Worm (Caenorhabditis elegans) whole organism, late embryonic: Measurements from ENCODE around the gene klp-3.

ENCODE experiments used
- C08G9.2 ChIP-seq: sonication (generic microtip); optimal IDR thresholded peaks from 2 replicates; lab custom pipeline; 2016; ENCODE audit warnings: mild to moderate bottlenecking, missing genetic modification characterization, moderate library complexity, missing compliant biosample characterization
- C38D4.7 ChIP-seq: fragments of 200-800 bp; sonication (Bioruptor generic); optimal IDR thresholded peaks from 2 replicates; lab custom pipeline; 2018; ENCODE audit warnings: mild to moderate bottlenecking, missing genetic modification characterization, moderate library complexity, missing compliant biosample characterization
- T23F11.4 ChIP-seq: fragments of 200-800 bp; sonication (Bioruptor generic); optimal IDR thresholded peaks from 2 replicates; lab custom pipeline; 2018; ENCODE audit warnings: mild to moderate bottlenecking, missing genetic modification characterization, missing compliant biosample characterization
- Y22D7AL.16 ChIP-seq: sonication (generic microtip); optimal IDR thresholded peaks from 2 replicates; lab custom pipeline; 2016; ENCODE audit warnings: missing genetic modification characterization, missing compliant biosample characterization
- ahr-1 ChIP-seq: sonication (generic microtip); optimal IDR thresholded peaks from 2 replicates; lab custom pipeline; 2016; ENCODE audit warnings: missing genetic modification characterization, missing compliant biosample characterization
- ama-1 ChIP-seq: fragments of 150-350 bp; optimal IDR thresholded peaks from 2 replicates; lab custom pipeline; 2014
- ceh-14 ChIP-seq: sonication (generic microtip); optimal IDR thresholded peaks from 2 replicates; lab custom pipeline; 2016; ENCODE audit warnings: missing genotype, missing genetic modification characterization, missing compliant biosample characterization
- ceh-18 ChIP-seq: sonication (generic microtip); optimal IDR thresholded peaks from 2 replicates; lab custom pipeline; 2016; ENCODE audit warnings: missing genetic modification characterization, missing compliant biosample characterization
- ceh-19 ChIP-seq: fragments of 200-800 bp; sonication (Bioruptor generic); optimal IDR thresholded peaks from 2 replicates; lab custom pipeline; 2018; ENCODE audit warnings: mild to moderate bottlenecking, missing genetic modification characterization, missing compliant biosample characterization
- ceh-2 ChIP-seq: sonication (generic microtip); optimal IDR thresholded peaks from 2 replicates; lab custom pipeline; 2016; ENCODE audit warnings: missing genotype, missing genetic modification characterization, missing compliant biosample characterization
- ceh-22 ChIP-seq: sonication (generic microtip); optimal IDR thresholded peaks from 2 replicates; lab custom pipeline; 2017; ENCODE audit warnings: missing biosample characterization, missing genetic modification characterization
- ceh-24 ChIP-seq: sonication (generic microtip); optimal IDR thresholded peaks from 2 replicates; lab custom pipeline; 2016; ENCODE audit warnings: mild to moderate bottlenecking, missing genetic modification characterization, missing compliant biosample characterization
- ceh-31 ChIP-seq: sonication (generic microtip); optimal IDR thresholded peaks from 2 replicates; lab custom pipeline; 2016; ENCODE audit warnings: missing genetic modification characterization, missing compliant biosample characterization
- ceh-34 ChIP-seq: sonication (generic microtip); optimal IDR thresholded peaks from 2 replicates; lab custom pipeline; 2016; ENCODE audit warnings: mild to moderate bottlenecking, missing genetic modification characterization, missing compliant biosample characterization
- ceh-48 ChIP-seq: sonication (generic microtip); optimal IDR thresholded peaks from 2 replicates; lab custom pipeline; 2016; ENCODE audit warnings: missing genetic modification characterization, inconsistent platforms, missing compliant biosample characterization
- ceh-6 ChIP-seq: fragments of 200-800 bp; sonication (Bioruptor generic); optimal IDR thresholded peaks from 2 replicates; lab custom pipeline; 2018; ENCODE audit warnings: mild to moderate bottlenecking, missing genetic modification characterization, missing compliant biosample characterization
- ceh-9 ChIP-seq: sonication (generic microtip); optimal IDR thresholded peaks from 2 replicates; lab custom pipeline; 2016; ENCODE audit warnings: mild to moderate bottlenecking, missing genetic modification characterization, inconsistent platforms, missing compliant biosample characterization
- dmd-4 ChIP-seq: sonication (generic microtip); optimal IDR thresholded peaks from 2 replicates; lab custom pipeline; 2016; ENCODE audit warnings: borderline replicate concordance, missing genetic modification characterization, missing compliant biosample characterization
- elt-2 ChIP-seq: sonication (generic microtip); optimal IDR thresholded peaks from 2 replicates; lab custom pipeline; 2016; ENCODE audit warnings: missing genetic modification reagents, missing genetic modification characterization, missing compliant biosample characterization
- elt-4 ChIP-seq: sonication (generic microtip); optimal IDR thresholded peaks from 2 replicates; lab custom pipeline; 2016; ENCODE audit warnings: missing genetic modification characterization, missing compliant biosample characterization
- ets-4 ChIP-seq: sonication (generic microtip); optimal IDR thresholded peaks from 2 replicates; lab custom pipeline; 2016; ENCODE audit warnings: missing genetic modification characterization, missing compliant biosample characterization
- eyg-1 ChIP-seq: sonication (generic microtip); optimal IDR thresholded peaks from 2 replicates; lab custom pipeline; 2016; ENCODE audit warnings: missing genotype, missing genetic modification characterization, missing compliant biosample characterization
- fax-1 ChIP-seq: sonication (generic microtip); optimal IDR thresholded peaks from 2 replicates; lab custom pipeline; 2016; ENCODE audit warnings: missing genotype, missing genetic modification characterization, missing compliant biosample characterization
- hlh-13 ChIP-seq: fragments of 200-800 bp; sonication (Bioruptor generic); optimal IDR thresholded peaks from 2 replicates; lab custom pipeline; 2018; ENCODE audit warnings: mild to moderate bottlenecking, missing genetic modification characterization, missing compliant biosample characterization
- hlh-15 ChIP-seq: sonication (generic microtip); optimal IDR thresholded peaks from 2 replicates; lab custom pipeline; 2016; ENCODE audit warnings: missing genetic modification characterization, missing compliant biosample characterization
- hlh-6 ChIP-seq: sonication (generic microtip); optimal IDR thresholded peaks from 2 replicates; lab custom pipeline; 2016; ENCODE audit warnings: missing genotype, missing genetic modification characterization, missing compliant biosample characterization
- hlh-8 ChIP-seq: sonication (generic microtip); optimal IDR thresholded peaks from 2 replicates; lab custom pipeline; 2016; ENCODE audit warnings: missing genotype, missing genetic modification characterization, missing compliant biosample characterization
- lim-6 ChIP-seq: sonication (generic microtip); optimal IDR thresholded peaks from 2 replicates; lab custom pipeline; 2016; ENCODE audit warnings: missing genetic modification characterization, missing compliant biosample characterization
- lin-11 ChIP-seq: fragments of 200-800 bp; sonication (Bioruptor generic); optimal IDR thresholded peaks from 2 replicates; lab custom pipeline; 2018; ENCODE audit warnings: mild to moderate bottlenecking, missing genetic modification characterization, missing compliant biosample characterization
- madf-2 ChIP-seq: sonication (generic microtip); optimal IDR thresholded peaks from 2 replicates; lab custom pipeline; 2017; ENCODE audit warnings: missing genetic modification characterization, missing compliant biosample characterization
- nfya-1 ChIP-seq: sonication (generic microtip); optimal IDR thresholded peaks from 2 replicates; lab custom pipeline; 2017; ENCODE audit warnings: missing genetic modification characterization, mild to moderate bottlenecking, missing compliant biosample characterization, antibody characterized with exemption, moderate library complexity
- nhr-11 ChIP-seq: fragments of 150-350 bp; optimal IDR thresholded peaks from 2 replicates; lab custom pipeline; 2014; ENCODE audit warnings: missing biosample characterization, missing genetic modification characterization
- nhr-232 ChIP-seq: sonication (generic microtip); optimal IDR thresholded peaks from 2 replicates; lab custom pipeline; 2016; ENCODE audit warnings: missing genetic modification characterization, missing compliant biosample characterization
- odd-2 ChIP-seq: sonication (generic microtip); optimal IDR thresholded peaks from 2 replicates; lab custom pipeline; 2017; ENCODE audit warnings: antibody characterized with exemption, mild to moderate bottlenecking, missing genetic modification characterization, missing compliant biosample characterization
- pat-9 ChIP-seq: fragments of 200-800 bp; sonication (Bioruptor generic); optimal IDR thresholded peaks from 2 replicates; lab custom pipeline; 2018; ENCODE audit warnings: mild to moderate bottlenecking, missing genetic modification characterization, moderate library complexity, missing compliant biosample characterization
- pha-2 ChIP-seq: sonication (generic microtip); optimal IDR thresholded peaks from 2 replicates; lab custom pipeline; 2017; ENCODE audit warnings: mild to moderate bottlenecking, missing genetic modification characterization, missing compliant biosample characterization
- ref-2 ChIP-seq: sonication (generic microtip); optimal IDR thresholded peaks from 2 replicates; lab custom pipeline; 2016; ENCODE audit warnings: missing genetic modification characterization, missing compliant biosample characterization
- rnt-1 ChIP-seq: sonication (generic microtip); optimal IDR thresholded peaks from 2 replicates; lab custom pipeline; 2016; ENCODE audit warnings: missing genetic modification characterization, missing compliant biosample characterization
- sdc-2 ChIP-seq: sonication (generic microtip); optimal IDR thresholded peaks from 2 replicates; lab custom pipeline; 2016; ENCODE audit warnings: missing genotype, missing genetic modification characterization, missing compliant biosample characterization
- sox-2 ChIP-seq: fragments of 200-800 bp; sonication (Bioruptor generic); IDR thresholded peaks from 2 replicates; pipeline ENCODE4 v1.3.6; 2022; ENCODE audit warnings: missing genetic modification reagents, missing genetic modification characterization, missing compliant biosample characterization
- sox-4 ChIP-seq: sonication (generic microtip); optimal IDR thresholded peaks from 2 replicates; lab custom pipeline; 2017; ENCODE audit warnings: mild to moderate bottlenecking, missing genetic modification characterization, inconsistent platforms, missing compliant biosample characterization
- syd-9 ChIP-seq: sonication (generic microtip); optimal IDR thresholded peaks from 2 replicates; lab custom pipeline; 2016; ENCODE audit warnings: mild to moderate bottlenecking, missing genetic modification characterization, moderate library complexity, missing compliant biosample characterization
- tbx-2 ChIP-seq: sonication (generic microtip); optimal IDR thresholded peaks from 2 replicates; lab custom pipeline; 2016; ENCODE audit warnings: missing genetic modification characterization, missing compliant biosample characterization
- tbx-7 ChIP-seq: sonication (generic microtip); optimal IDR thresholded peaks from 2 replicates; lab custom pipeline; 2016; ENCODE audit warnings: missing genotype, missing genetic modification characterization, missing compliant biosample characterization
- ttx-3 ChIP-seq: sonication (generic microtip); optimal IDR thresholded peaks from 2 replicates; lab custom pipeline; 2016; ENCODE audit warnings: missing genetic modification reagents, missing genetic modification characterization, missing compliant biosample characterization
- unc-42 ChIP-seq: sonication (generic microtip); optimal IDR thresholded peaks from 2 replicates; lab custom pipeline; 2016; ENCODE audit warnings: missing genotype, missing genetic modification characterization, missing compliant biosample characterization
- unc-55 ChIP-seq: sonication (generic microtip); optimal IDR thresholded peaks from 2 replicates; lab custom pipeline; 2017; ENCODE audit warnings: missing biosample characterization, missing genetic modification reagents, missing genetic modification characterization
- unc-86 ChIP-seq: sonication (generic microtip); optimal IDR thresholded peaks from 2 replicates; lab custom pipeline; 2016; ENCODE audit warnings: missing genetic modification characterization, missing compliant biosample characterization
- zip-5 ChIP-seq: sonication (generic microtip); optimal IDR thresholded peaks from 2 replicates; lab custom pipeline; 2016; ENCODE audit warnings: missing genetic modification characterization, missing compliant biosample characterization
- ztf-16 ChIP-seq: sonication (generic microtip); optimal IDR thresholded peaks from 2 replicates; lab custom pipeline; 2017; ENCODE audit warnings: missing genetic modification characterization, missing compliant biosample characterization

The klp-3 gene

ce11 chrII:7889321-7889720 lies 47.2 kb downstream of the klp-3 start:
- TF ChIP-seq madf-2 (tag; lab: Kevin White, UChicago) (no peak), unc-42 (tag; lab: Kevin White, UChicago) (no peak), ceh-2 (tag; lab: Kevin White, UChicago) (no peak), hlh-8 (tag; lab: Kevin White, UChicago) (no peak), rnt-1 (tag; lab: Kevin White, UChicago) (no peak), sox-2 (no peak), ahr-1 (tag; lab: Kevin White, UChicago) (no peak), odd-2 (tag; lab: Kevin White, UChicago) (no peak), ceh-9 (tag; lab: Kevin White, UChicago) (no peak), elt-2 (tag; lab: Kevin White, UChicago) (no peak), ztf-16 (tag; lab: Kevin White, UChicago) (no peak), tbx-2 (tag; lab: Kevin White, UChicago) (no peak), unc-55 (GFP tag; lab: Kevin White, UChicago) (no peak), ets-4 (no peak), ceh-22 (tag; lab: Kevin White, UChicago) (no peak), ceh-24 (tag; lab: Kevin White, UChicago) (no peak), C08G9.2 (tag; lab: Kevin White, UChicago) (no peak), ceh-6 (no peak), nfya-1 (tag; lab: Kevin White, UChicago) (no peak)
- TF ChIP-seq, all 69 proteins: peak for 0

ce11 chrII:7891869-7892615 lies 49.9 kb downstream of the klp-3 start:
- TF ChIP-seq Y22D7AL.16 (no peak), C08G9.2 (tag; lab: Kevin White, UChicago) (peak; percentile 23), hlh-6 (no peak), dmd-4 (tag; lab: Kevin White, UChicago) (no peak), ceh-9 (tag; lab: Kevin White, UChicago) (no peak), nhr-11 (no peak), rnt-1 (tag; lab: Kevin White, UChicago) (peak; percentile 17), ceh-19 (no peak), elt-4 (no peak), syd-9 (tag; lab: Kevin White, UChicago) (no peak), ceh-48 (no peak), ttx-3 (tag; lab: Kevin White, UChicago) (no peak), eyg-1 (tag; lab: Kevin White, UChicago) (no peak), fax-1 (no peak), hlh-15 (tag; lab: Kevin White, UChicago) (no peak), ztf-16 (tag; lab: Kevin White, UChicago) (no peak), ets-4 (no peak), pat-9 (tag; lab: Kevin White, UChicago) (no peak), ceh-22 (tag; lab: Kevin White, UChicago) (no peak), sdc-2 (tag; lab: Kevin White, UChicago) (no peak), hlh-13 (GFP tag; lab: Kevin White, UChicago) (no peak), ceh-24 (tag; lab: Kevin White, UChicago) (no peak), unc-42 (tag; lab: Kevin White, UChicago) (peak; percentile 42), odd-2 (tag; lab: Kevin White, UChicago) (no peak), ceh-31 (tag; lab: Kevin White, UChicago) (peak; percentile 57), tbx-7 (tag; lab: Kevin White, UChicago) (no peak), ama-1 (lab: Kevin White, UChicago) (no peak), lim-6 (tag; lab: Kevin White, UChicago) (no peak), C38D4.7 (GFP tag; lab: Kevin White, UChicago) (no peak), T23F11.4 (GFP tag; lab: Kevin White, UChicago) (no peak), pha-2 (tag; lab: Kevin White, UChicago) (no peak), unc-55 (GFP tag; lab: Kevin White, UChicago) (no peak), ceh-14 (peak; percentile 1), nhr-232 (tag; lab: Kevin White, UChicago) (no peak), lin-11 (tag; lab: Kevin White, UChicago) (no peak), sox-4 (no peak), unc-86 (tag; lab: Kevin White, UChicago) (no peak), ceh-18 (tag; lab: Kevin White, UChicago) (peak; percentile 38), ref-2 (no peak), zip-5 (tag; lab: Kevin White, UChicago) (no peak), ceh-34 (tag; lab: Kevin White, UChicago) (no peak)
